Worm (Caenorhabditis elegans): ENCODE results near the gene idpa-1.

- TF ChIP-seq him-1 (tag; optimal IDR thresholded peaks at IDR 0.05) = no peak
- TF ChIP-seq W03F9.2 (tag; optimal IDR thresholded peaks at IDR 0.05) = no peak
Observed at ce11 chrIII:2904164-2904563, 3.1 kb upstream of the idpa-1 start.

Measured in whole organism, L4/young adult.